Fruit fly (Drosophila melanogaster): ENCODE data around the gene RpS17.

DNA sequence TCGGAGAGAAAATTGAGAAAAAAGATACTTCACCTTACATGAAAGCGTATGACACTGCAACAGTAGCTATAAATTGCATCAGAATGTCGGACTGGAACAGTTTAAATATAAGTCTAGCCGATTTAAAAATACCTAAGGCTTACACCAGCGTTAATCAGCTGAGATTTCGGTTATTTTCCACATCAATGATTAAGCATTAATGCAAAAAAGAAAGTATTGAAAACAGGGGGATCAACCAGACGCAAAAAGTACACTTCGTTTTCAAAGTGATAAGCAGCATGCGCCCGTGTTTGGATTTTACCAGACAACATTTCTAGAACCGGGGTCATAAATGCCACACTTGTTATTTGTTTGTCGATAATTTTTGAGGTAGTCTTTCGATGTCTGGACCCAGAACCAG lies 7.5 kb downstream of the RpS17 start:
- no peak for TF ChIP-seq CG8478 (optimal IDR thresholded peaks at IDR 0.05)
- no peak for TF ChIP-seq CTCF (optimal IDR thresholded peaks at IDR 0.05)
